Fruit fly (Drosophila melanogaster): ENCODE measurements around the gene CG10333.

dm6 chr2L:18624362-18624761 is 17.7 kb downstream of the CG10333 start:
- no peak for TF ChIP-seq CG8478 (optimal IDR thresholded peaks at IDR 0.05)
- TF ChIP-seq CTCF (optimal IDR thresholded peaks at IDR 0.05), result no peak

Measured in S2 (cell line).